Worm (Caenorhabditis elegans) whole organism, L4 larva: ENCODE results near the gene F28F9.3.

Experiments used
- daf-8 ChIP-seq: fragments of 200-800 bp; sonication (Bioruptor generic); IDR thresholded peaks from 2 replicates; pipeline ENCODE4 v1.3.6; 2022; ENCODE audit warnings: missing genetic modification characterization, missing compliant biosample characterization
- mes-2 ChIP-seq: sonication (generic microtip); optimal IDR thresholded peaks from 2 replicates; lab custom pipeline; 2016; ENCODE audit warnings: missing genotype, mild to moderate bottlenecking, missing genetic modification characterization, missing compliant biosample characterization; ENCODE audit not compliant: poor library complexity, severe bottlenecking
- nhr-10 ChIP-seq: fragments of 150-350 bp; optimal IDR thresholded peaks from 2 replicates; lab custom pipeline; 2014; ENCODE audit warnings: missing biosample characterization, missing genetic modification characterization

- TF ChIP-seq daf-8 (GFP tag; lab: Robert Waterston, UW) (no peak), nhr-10 (tag; lab: Kevin White, UChicago) (no peak), mes-2 (tag; lab: Kevin White, UChicago) (no peak)
Measured at ce11 chrIV:3797442-3797841, 29.2 kb upstream of the F28F9.3 start.
